Worm (Caenorhabditis elegans) whole organism, early embryonic: ENCODE results near the gene F49F1.10.

Experiments
- B0310.2 ChIP-seq: sonication (generic microtip); optimal IDR thresholded peaks from 2 replicates; lab custom pipeline; 2016; ENCODE audit warnings: mild to moderate bottlenecking, missing genetic modification characterization, missing compliant biosample characterization
- F13C5.2 ChIP-seq: sonication (generic microtip); optimal IDR thresholded peaks from 2 replicates; lab custom pipeline; 2017; ENCODE audit warnings: mild to moderate bottlenecking, missing genetic modification characterization, inconsistent platforms, missing compliant biosample characterization
- ama-1 ChIP-seq: fragments of 150-350 bp; optimal IDR thresholded peaks from 2 replicates; lab custom pipeline; 2014
- ceh-13 ChIP-seq: fragments of 200-800 bp; sonication (Bioruptor generic); optimal IDR thresholded peaks from 2 replicates; lab custom pipeline; 2018; ENCODE audit warnings: mild to moderate bottlenecking, missing genetic modification characterization, missing compliant biosample characterization
- ceh-36 ChIP-seq: sonication (generic microtip); optimal IDR thresholded peaks from 2 replicates; lab custom pipeline; 2016; ENCODE audit warnings: missing genetic modification characterization, inconsistent platforms, missing compliant biosample characterization
- ets-7 ChIP-seq: sonication (generic microtip); optimal IDR thresholded peaks from 2 replicates; lab custom pipeline; 2016; ENCODE audit warnings: missing genotype, missing genetic modification characterization, missing compliant biosample characterization
- flt-1 ChIP-seq: fragments of 200-800 bp; sonication (Bioruptor generic); IDR thresholded peaks from 2 replicates; pipeline ENCODE4 v1.3.6; 2022; ENCODE audit warnings: missing genetic modification characterization, missing compliant biosample characterization
- hmbx-1 ChIP-seq: sonication (generic microtip); optimal IDR thresholded peaks from 2 replicates; lab custom pipeline; 2016; ENCODE audit warnings: mild to moderate bottlenecking, missing genetic modification characterization, missing compliant biosample characterization
- hnd-1 ChIP-seq: sonication (generic microtip); optimal IDR thresholded peaks from 2 replicates; lab custom pipeline; 2016; ENCODE audit warnings: missing genetic modification characterization, missing compliant biosample characterization
- sea-1 ChIP-seq: fragments of 200-800 bp; sonication (Bioruptor generic); conservative IDR thresholded peaks from 2 replicates; pipeline ENCODE4 v1.3.6; 2022; ENCODE audit warnings: missing genetic modification characterization, missing compliant biosample characterization
- tbx-11 ChIP-seq: fragments of 200-800 bp; sonication (Bioruptor generic); IDR thresholded peaks from 2 replicates; pipeline ENCODE4 v1.3.6; 2022; ENCODE audit warnings: missing genetic modification characterization, missing compliant biosample characterization

DNA sequence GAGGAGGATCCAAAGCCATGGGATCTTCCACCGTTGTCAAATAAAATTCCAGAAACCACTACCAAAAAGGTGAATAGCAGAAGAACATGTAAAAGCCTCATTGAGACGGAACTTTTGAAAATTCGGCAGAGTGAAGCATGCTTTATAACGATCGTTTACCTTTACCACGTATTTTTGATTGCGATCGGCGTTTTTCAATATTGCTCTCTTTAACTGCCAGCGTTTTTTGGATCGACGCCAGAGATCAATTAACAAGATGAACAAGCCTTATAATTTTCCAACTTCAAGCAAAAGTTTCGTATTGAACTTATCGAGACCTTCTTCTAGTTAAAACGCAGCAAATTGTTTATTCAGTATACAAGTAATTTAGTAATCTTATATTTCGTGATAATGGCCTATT, at the start of gene F49F1.10:
- TF ChIP-seq F13C5.2 (tag; lab: Kevin White, UChicago) (no peak), ama-1 (lab: Kevin White, UChicago) (no peak), flt-1 (GFP tag; lab: Robert Waterston, UW) (no peak), ceh-36 (tag; lab: Kevin White, UChicago) (no peak), ceh-13 (GFP tag; lab: Kevin White, UChicago) (no peak), hmbx-1 (tag; lab: Kevin White, UChicago) (no peak), hnd-1 (tag; lab: Kevin White, UChicago) (no peak), ets-7 (tag; lab: Kevin White, UChicago) (no peak), tbx-11 (GFP tag; lab: Robert Waterston, UW) (no peak), sea-1 (no peak), B0310.2 (no peak)
